Worm (Caenorhabditis elegans): ENCODE measurements around the gene T01G5.6.

Gene T01G5.6

ce11 chrV:15082291-15082690, 31.6 kb downstream of the T01G5.6 start, which contains the start of the genes C01G10.10 and C01G10.9 (continued):
- TF ChIP-seq F33H1.4 (GFP tag; IDR thresholded peaks at IDR 0.05), result peak; percentile 26; the same call in 1 of the 2 replicates
- peak; percentile 28 to 34 for TF ChIP-seq rec-8 (tag; optimal IDR thresholded peaks at IDR 0.05)
- no peak for TF ChIP-seq attf-6 (GFP tag; IDR thresholded peaks at IDR 0.05)
- peak; percentile 52 for TF ChIP-seq ceh-27 (GFP tag; optimal IDR thresholded peaks at IDR 0.05)
- TF ChIP-seq rcor-1 (GFP tag; IDR thresholded peaks at IDR 0.05), result no peak
- no peak for TF ChIP-seq lag-1 (GFP tag; IDR thresholded peaks at IDR 0.05)
- TF ChIP-seq madf-8 (GFP tag; conservative IDR thresholded peaks at IDR 0.05), result no peak
- TF ChIP-seq aptf-3 (GFP tag; IDR thresholded peaks at IDR 0.05), result no peak
- no peak for TF ChIP-seq egrh-3 (GFP tag; IDR thresholded peaks at IDR 0.05)
- TF ChIP-seq mes-4 (tag; optimal IDR thresholded peaks at IDR 0.05), result no peak
- no peak for TF ChIP-seq Y95B8A.8 (GFP tag; IDR thresholded peaks at IDR 0.05)
- TF ChIP-seq snpc-3.4 (tag; optimal IDR thresholded peaks at IDR 0.05), result peak; percentile 18
- TF ChIP-seq mxl-1 (tag; optimal IDR thresholded peaks at IDR 0.05), result no peak
- peak; percentile 54 for TF ChIP-seq madf-6 (GFP tag; IDR thresholded peaks at IDR 0.05)
- TF ChIP-seq sptf-2 (GFP tag; optimal IDR thresholded peaks at IDR 0.05), result no peak
- TF ChIP-seq fkh-3 (tag; optimal IDR thresholded peaks at IDR 0.05), result no peak
- TF ChIP-seq ztf-28 (GFP tag; IDR thresholded peaks at IDR 0.05), result no peak
- TF ChIP-seq F55B11.4 (tag; optimal IDR thresholded peaks at IDR 0.05; ENCODE audit: borderline replicate concordance, insufficient read depth), result no peak
- TF ChIP-seq lin-40 (tag; optimal IDR thresholded peaks at IDR 0.05), result peak; percentile 50
- TF ChIP-seq attf-5 (GFP tag; optimal IDR thresholded peaks at IDR 0.05), result no peak
- TF ChIP-seq ceh-40 (GFP tag; IDR thresholded peaks at IDR 0.05), result no peak
- TF ChIP-seq ztf-3 (GFP tag; optimal IDR thresholded peaks at IDR 0.05), result no peak
- no peak for TF ChIP-seq egl-18 (GFP tag; IDR thresholded peaks at IDR 0.05)
- TF ChIP-seq pbrm-1 (GFP tag; IDR thresholded peaks at IDR 0.05), result no peak
- TF ChIP-seq F52B5.7 (tag; optimal IDR thresholded peaks at IDR 0.05), result no peak
- TF ChIP-seq ceh-79 (tag; optimal IDR thresholded peaks at IDR 0.05), result no peak
- TF ChIP-seq ama-1 (optimal IDR thresholded peaks at IDR 0.05), result no peak
- no peak for TF ChIP-seq ama-1 (GFP tag; optimal IDR thresholded peaks at IDR 0.05)
- peak; percentile 16 for TF ChIP-seq F23B12.7 (tag; optimal IDR thresholded peaks at IDR 0.05; ENCODE audit: insufficient read depth)
- no peak for TF ChIP-seq madf-10 (tag; optimal IDR thresholded peaks at IDR 0.05)
- no peak for TF ChIP-seq egl-44 (GFP tag; IDR thresholded peaks at IDR 0.05)
- no peak for TF ChIP-seq atf-7 (tag; optimal IDR thresholded peaks at IDR 0.05)
- TF ChIP-seq C06A6.2 (GFP tag; conservative IDR thresholded peaks at IDR 0.05), result no peak
- no peak for TF ChIP-seq T07F8.4 (tag; optimal IDR thresholded peaks at IDR 0.05)
- TF ChIP-seq nfya-1 (tag; optimal IDR thresholded peaks at IDR 0.05; ENCODE audit: borderline replicate concordance, insufficient read depth), result no peak
- no peak for TF ChIP-seq zim-3 (tag; optimal IDR thresholded peaks at IDR 0.05)
- TF ChIP-seq T26A5.8 (tag; optimal IDR thresholded peaks at IDR 0.05), result no peak
- peak; percentile 50 for TF ChIP-seq lin-54 (GFP tag; optimal IDR thresholded peaks at IDR 0.05)
- TF ChIP-seq Y67H2A.10 (GFP tag; conservative IDR thresholded peaks at IDR 0.05), result no peak
- TF ChIP-seq xnd-1 (tag; optimal IDR thresholded peaks at IDR 0.05), result no peak
- no peak for TF ChIP-seq cebp-2 (GFP tag; IDR thresholded peaks at IDR 0.05)
- no peak for TF ChIP-seq nhr-80 (tag; optimal IDR thresholded peaks at IDR 0.05)
- no peak for TF ChIP-seq F39B2.1 (GFP tag; IDR thresholded peaks at IDR 0.05)
- TF ChIP-seq die-1 (tag; optimal IDR thresholded peaks at IDR 0.05), result no peak
- no peak for TF ChIP-seq ztf-18 (tag; optimal IDR thresholded peaks at IDR 0.05)
- peak; percentile 28 for TF ChIP-seq him-1 (tag; optimal IDR thresholded peaks at IDR 0.05)
- no peak for TF ChIP-seq gei-17 (GFP tag; optimal IDR thresholded peaks at IDR 0.05)
- TF ChIP-seq akir-1 (GFP tag; optimal IDR thresholded peaks at IDR 0.05), result no peak
- TF ChIP-seq ceh-91 (GFP tag; IDR thresholded peaks at IDR 0.05), result no peak
- TF ChIP-seq lir-1 (GFP tag; conservative IDR thresholded peaks at IDR 0.05), result no peak

All from whole organism, young adult.